Worm (Caenorhabditis elegans): Measurements from ENCODE around the gene sqst-1.

DNA sequence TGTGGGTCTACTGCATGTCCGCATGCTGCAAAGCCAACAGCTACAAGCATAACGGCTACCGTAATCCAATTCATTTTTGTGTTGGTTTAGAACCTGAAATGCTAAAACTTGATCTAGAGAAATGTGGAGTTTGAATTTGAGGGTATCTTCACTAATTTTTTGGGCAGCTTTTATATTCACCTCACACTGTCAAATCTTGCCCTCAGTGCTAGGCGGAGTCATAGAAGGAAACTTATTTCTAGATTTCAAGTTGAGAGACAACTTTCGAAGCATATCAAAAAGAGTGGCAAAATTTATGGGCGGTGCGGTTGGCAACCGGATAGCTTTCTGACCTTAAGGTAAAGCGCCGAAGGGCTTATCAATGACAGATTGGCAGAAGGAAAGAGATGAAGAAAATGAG lies 18.5 kb upstream of the sqst-1 start, which contains the start of gene lips-6:
- no peak for TF ChIP-seq nhr-25 (tag; optimal IDR thresholded peaks at IDR 0.05; ENCODE audit: borderline replicate concordance, insufficient read depth)
- TF ChIP-seq ceh-62 (tag; optimal IDR thresholded peaks at IDR 0.05), result no peak
- no peak for TF ChIP-seq Y48G9A.11 (GFP tag; IDR thresholded peaks at IDR 0.05)
- no peak for TF ChIP-seq snpc-4 (tag; optimal IDR thresholded peaks at IDR 0.05)
- no peak for TF ChIP-seq skn-1 (tag; optimal IDR thresholded peaks at IDR 0.05)
- no peak for TF ChIP-seq lin-15B (tag; optimal IDR thresholded peaks at IDR 0.05)
- TF ChIP-seq nhr-11 (tag; optimal IDR thresholded peaks at IDR 0.05), result no peak
- TF ChIP-seq egl-27 (tag; optimal IDR thresholded peaks at IDR 0.05), result no peak

All from whole organism, L4 larva.